Worm (Caenorhabditis elegans) whole organism, early embryonic: ENCODE data around the gene acly-2.

Experiments
- B0310.2 ChIP-seq: sonication (generic microtip); optimal IDR thresholded peaks from 2 replicates; lab custom pipeline; 2016; ENCODE audit warnings: mild to moderate bottlenecking, missing genetic modification characterization, missing compliant biosample characterization
- F13C5.2 ChIP-seq: sonication (generic microtip); optimal IDR thresholded peaks from 2 replicates; lab custom pipeline; 2017; ENCODE audit warnings: mild to moderate bottlenecking, missing genetic modification characterization, inconsistent platforms, missing compliant biosample characterization
- aly-1 ChIP-seq: sonication (generic microtip); optimal IDR thresholded peaks from 2 replicates; lab custom pipeline; 2016; ENCODE audit warnings: missing genetic modification characterization, missing compliant biosample characterization
- ama-1 ChIP-seq: fragments of 150-350 bp; optimal IDR thresholded peaks from 2 replicates; lab custom pipeline; 2014
- ceh-13 ChIP-seq: fragments of 200-800 bp; sonication (Bioruptor generic); optimal IDR thresholded peaks from 2 replicates; lab custom pipeline; 2018; ENCODE audit warnings: mild to moderate bottlenecking, missing genetic modification characterization, missing compliant biosample characterization
- ceh-36 ChIP-seq: sonication (generic microtip); optimal IDR thresholded peaks from 2 replicates; lab custom pipeline; 2016; ENCODE audit warnings: missing genetic modification characterization, inconsistent platforms, missing compliant biosample characterization
- ets-7 ChIP-seq: sonication (generic microtip); optimal IDR thresholded peaks from 2 replicates; lab custom pipeline; 2016; ENCODE audit warnings: missing genotype, missing genetic modification characterization, missing compliant biosample characterization
- flt-1 ChIP-seq: fragments of 200-800 bp; sonication (Bioruptor generic); IDR thresholded peaks from 2 replicates; pipeline ENCODE4 v1.3.6; 2022; ENCODE audit warnings: missing genetic modification characterization, missing compliant biosample characterization
- hmbx-1 ChIP-seq: sonication (generic microtip); optimal IDR thresholded peaks from 2 replicates; lab custom pipeline; 2016; ENCODE audit warnings: mild to moderate bottlenecking, missing genetic modification characterization, missing compliant biosample characterization
- hmg-4 ChIP-seq: fragments of 200-800 bp; sonication (Bioruptor generic); optimal IDR thresholded peaks from 2 replicates; lab custom pipeline; 2018; ENCODE audit warnings: mild to moderate bottlenecking, missing genetic modification characterization, missing compliant biosample characterization
- hnd-1 ChIP-seq: sonication (generic microtip); optimal IDR thresholded peaks from 2 replicates; lab custom pipeline; 2016; ENCODE audit warnings: missing genetic modification characterization, missing compliant biosample characterization
- pes-1 ChIP-seq: fragments of 200-800 bp; sonication (Bioruptor generic); IDR thresholded peaks from 2 replicates; pipeline ENCODE4 v1.3.6; 2022; ENCODE audit warnings: missing genetic modification reagents, missing genetic modification characterization, missing compliant biosample characterization
- scrt-1 ChIP-seq: fragments of 200-800 bp; sonication (Bioruptor generic); IDR thresholded peaks from 2 replicates; pipeline ENCODE4 v1.3.6; 2022; ENCODE audit warnings: missing genetic modification characterization, missing compliant biosample characterization
- sea-1 ChIP-seq: fragments of 200-800 bp; sonication (Bioruptor generic); conservative IDR thresholded peaks from 2 replicates; pipeline ENCODE4 v1.3.6; 2022; ENCODE audit warnings: missing genetic modification characterization, missing compliant biosample characterization
- tbx-11 ChIP-seq: fragments of 200-800 bp; sonication (Bioruptor generic); IDR thresholded peaks from 2 replicates; pipeline ENCODE4 v1.3.6; 2022; ENCODE audit warnings: missing genetic modification characterization, missing compliant biosample characterization
- tbx-37 ChIP-seq: fragments of 200-800 bp; sonication (Bioruptor generic); conservative IDR thresholded peaks from 2 replicates; pipeline ENCODE4 v1.3.6; 2022; ENCODE audit warnings: missing genetic modification reagents, missing genetic modification characterization, missing compliant biosample characterization
- tra-4 ChIP-seq: sonication (generic microtip); optimal IDR thresholded peaks from 2 replicates; lab custom pipeline; 2017; ENCODE audit warnings: missing genetic modification characterization, missing compliant biosample characterization

Gene acly-2

DNA sequence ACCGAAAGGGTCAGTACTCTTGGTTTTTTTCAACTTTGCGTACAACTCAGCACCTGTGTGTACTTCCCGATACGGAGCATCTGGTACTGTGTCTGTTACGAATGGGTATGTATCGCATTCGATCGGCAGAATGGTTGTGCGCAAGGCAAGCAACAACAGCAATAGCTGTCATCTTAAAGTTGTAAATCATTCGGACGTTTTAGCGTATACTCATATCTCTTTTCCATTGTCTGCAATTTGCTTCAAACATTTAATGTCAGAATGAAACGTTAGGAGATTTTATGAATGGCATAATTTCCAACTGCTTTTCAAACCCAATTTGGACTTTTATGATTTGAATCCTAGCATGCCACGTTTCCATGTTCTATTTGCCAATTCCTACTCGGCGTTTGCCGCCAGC lies 40.8 kb downstream of the acly-2 start:
- TF ChIP-seq pes-1 (no peak), ets-7 (tag; lab: Kevin White, UChicago) (no peak), sea-1 (GFP tag; lab: Robert Waterston, UW) (no peak), F13C5.2 (tag; lab: Kevin White, UChicago) (no peak), tra-4 (tag; lab: Kevin White, UChicago) (no peak)

- TF ChIP-seq F13C5.2 (tag; lab: Kevin White, UChicago) (no peak), hmg-4 (no peak), scrt-1 (GFP tag; lab: Robert Waterston, UW) (no peak), tra-4 (tag; lab: Kevin White, UChicago) (no peak), tbx-37 (GFP tag; lab: Robert Waterston, UW) (no peak), sea-1 (GFP tag; lab: Robert Waterston, UW) (no peak), B0310.2 (tag; lab: Kevin White, UChicago) (no peak), pes-1 (no peak), hnd-1 (no peak), flt-1 (GFP tag; lab: Robert Waterston, UW) (no peak), hmbx-1 (tag; lab: Kevin White, UChicago) (no peak), ets-7 (tag; lab: Kevin White, UChicago) (no peak), ceh-36 (tag; lab: Kevin White, UChicago) (no peak), aly-1 (no peak), tbx-11 (GFP tag; lab: Robert Waterston, UW) (no peak), ceh-13 (GFP tag; lab: Kevin White, UChicago) (no peak), ama-1 (lab: Kevin White, UChicago) (no peak)
Observed at ce11 chrV:13161052-13161451, 44.8 kb downstream of the acly-2 start.

DNA sequence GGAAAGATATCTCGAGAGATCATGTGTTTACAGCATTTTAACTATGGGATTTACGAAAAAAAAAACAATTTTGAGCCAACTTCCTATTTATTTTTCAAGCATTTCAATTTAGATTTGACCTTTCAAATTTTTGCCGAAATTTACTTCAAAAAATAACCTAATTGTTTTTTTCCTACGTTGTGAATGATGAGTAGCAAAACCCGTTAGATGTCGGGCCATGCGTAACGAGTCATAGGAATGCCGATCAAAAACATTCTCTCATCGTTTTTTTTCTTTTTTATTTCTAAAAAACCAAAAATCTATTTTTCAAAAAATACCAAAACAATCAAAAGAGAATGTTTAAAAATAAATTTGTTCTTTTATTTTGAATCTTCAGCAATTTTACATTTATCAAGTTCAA lies 46.6 kb downstream of the acly-2 start:
- no peak for TF ChIP-seq tra-4 (tag; lab: Kevin White, UChicago)
- TF ChIP-seq scrt-1 (GFP tag; lab: Robert Waterston, UW) = no peak
- no peak for TF ChIP-seq ama-1 (lab: Kevin White, UChicago)
- no peak for TF ChIP-seq hmbx-1 (tag; lab: Kevin White, UChicago)
- no peak for TF ChIP-seq pes-1

ce11 chrV:13163841-13164240 lies 47.6 kb downstream of the acly-2 start:
- no peak for TF ChIP-seq tbx-11 (GFP tag; lab: Robert Waterston, UW)
- no peak for TF ChIP-seq B0310.2 (tag; lab: Kevin White, UChicago)
- no peak for TF ChIP-seq hmg-4
- TF ChIP-seq flt-1 (GFP tag; lab: Robert Waterston, UW) = no peak
- TF ChIP-seq ama-1 (lab: Kevin White, UChicago) = no peak
- no peak for TF ChIP-seq ceh-13 (GFP tag; lab: Kevin White, UChicago)
- TF ChIP-seq hnd-1 = no peak
- no peak for TF ChIP-seq hmbx-1 (tag; lab: Kevin White, UChicago)
- no peak for TF ChIP-seq aly-1
- TF ChIP-seq tra-4 (tag; lab: Kevin White, UChicago) = no peak
- TF ChIP-seq ceh-36 (tag; lab: Kevin White, UChicago) = no peak
- no peak for TF ChIP-seq pes-1
- TF ChIP-seq scrt-1 (GFP tag; lab: Robert Waterston, UW) = no peak
- no peak for TF ChIP-seq sea-1 (GFP tag; lab: Robert Waterston, UW)

DNA sequence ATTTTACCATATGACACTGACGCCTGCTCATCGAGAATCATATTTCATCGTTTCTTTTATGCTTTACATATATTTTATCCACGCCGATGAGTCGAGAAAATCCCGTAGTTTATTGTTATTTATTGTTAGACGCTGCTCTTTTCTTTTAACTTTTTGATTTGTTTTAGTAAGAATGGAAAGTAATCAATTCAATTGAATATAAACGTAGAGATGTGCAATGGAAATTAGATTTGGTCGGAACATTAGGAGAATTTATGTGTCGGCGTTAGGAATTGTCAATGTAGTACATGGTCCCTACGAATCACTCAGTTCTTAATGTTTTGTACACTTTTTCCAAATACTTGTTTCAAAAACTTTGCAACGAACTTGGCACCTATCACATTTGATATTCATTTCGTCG lies 49.0 kb downstream of the acly-2 start:
- TF ChIP-seq ets-7 (tag; lab: Kevin White, UChicago) (no peak), hmg-4 (no peak), ama-1 (lab: Kevin White, UChicago) (no peak), B0310.2 (tag; lab: Kevin White, UChicago) (no peak), tbx-11 (GFP tag; lab: Robert Waterston, UW) (no peak), F13C5.2 (tag; lab: Kevin White, UChicago) (no peak), hnd-1 (no peak), tra-4 (tag; lab: Kevin White, UChicago) (no peak), sea-1 (GFP tag; lab: Robert Waterston, UW) (no peak), hmbx-1 (tag; lab: Kevin White, UChicago) (no peak), pes-1 (no peak), flt-1 (GFP tag; lab: Robert Waterston, UW) (no peak), ceh-36 (tag; lab: Kevin White, UChicago) (no peak), ceh-13 (GFP tag; lab: Kevin White, UChicago) (no peak), tbx-37 (GFP tag; lab: Robert Waterston, UW) (no peak)

ce11 chrV:13166582-13166981 lies 50.3 kb downstream of the acly-2 start:
- no peak for TF ChIP-seq ceh-36 (tag; lab: Kevin White, UChicago)
- 0 out of 2 replicates have a peak, but pooled peaks have one; percentile 17 for TF ChIP-seq scrt-1 (GFP tag; lab: Robert Waterston, UW)
